Fruit fly (Drosophila melanogaster): ENCODE measurements around the gene Aos1.

Aos1 gene

DNA sequence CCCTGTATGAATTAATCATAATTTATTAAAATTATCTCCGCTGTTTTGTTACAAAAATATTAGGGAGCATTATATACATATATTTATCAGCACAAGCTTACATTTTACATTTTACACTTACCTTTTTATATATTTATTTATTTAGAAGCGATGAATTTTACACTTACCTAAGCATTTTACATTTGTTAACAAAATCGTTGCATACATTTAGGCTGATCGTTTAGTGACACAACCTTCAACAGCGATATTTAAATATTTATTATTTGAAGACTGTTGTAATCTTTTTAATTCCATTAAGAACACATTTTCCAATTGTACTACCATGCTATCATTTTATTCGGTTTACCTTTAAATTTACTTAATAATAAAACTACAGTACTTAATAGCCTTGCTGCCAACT is 49.8 kb downstream of the Aos1 start (continued):
- TF ChIP-seq pzg (GFP tag; optimal IDR thresholded peaks at IDR 0.05) (no peak), CG3847 (GFP tag; IDR thresholded peaks at IDR 0.05) (no peak), lola (GFP tag; optimal IDR thresholded peaks at IDR 0.05) (no peak), odd (GFP tag; optimal IDR thresholded peaks at IDR 0.05) (no peak), crol (GFP tag; IDR thresholded peaks at IDR 0.05) (no peak), tio (GFP tag; optimal IDR thresholded peaks at IDR 0.05) (no peak), esg (GFP tag; conservative IDR thresholded peaks at IDR 0.05) (no peak), Sox100B (GFP tag; optimal IDR thresholded peaks at IDR 0.05) (no peak), Deaf1 (tag; optimal IDR thresholded peaks at IDR 0.05) (no peak), Bgb (GFP tag; IDR thresholded peaks at IDR 0.05; ENCODE audit: partially characterized antibody) (peak; percentile 20; the same call in 1 of the 2 replicates), emc (GFP tag; optimal IDR thresholded peaks at IDR 0.05) (no peak), CG33213 (GFP tag; optimal IDR thresholded peaks at IDR 0.05) (no peak), maf-S (GFP tag; optimal IDR thresholded peaks at IDR 0.05) (no peak), croc (GFP tag; conservative IDR thresholded peaks at IDR 0.05) (no peak), Side (GFP tag; optimal IDR thresholded peaks at IDR 0.05) (no peak)

DNA sequence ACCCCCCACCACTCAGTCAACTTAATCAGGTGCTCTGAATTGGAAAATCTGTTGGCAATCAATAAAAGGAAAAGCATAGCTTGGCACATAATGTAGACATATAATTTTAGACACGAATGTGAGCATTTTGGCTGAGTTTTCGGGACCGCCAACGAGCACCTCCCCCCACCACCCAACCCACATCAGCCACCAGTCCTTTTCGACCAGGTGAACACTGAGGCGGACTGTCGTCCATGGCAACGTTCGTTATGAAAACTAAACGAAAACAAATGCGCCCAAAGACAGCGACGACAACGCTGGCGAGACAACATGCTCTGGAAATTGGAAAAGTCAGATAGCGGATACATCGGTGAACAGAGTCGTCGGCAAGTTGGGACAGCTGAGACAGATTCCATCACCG is 50.6 kb downstream of the Aos1 start, which contains the start of gene GstD11:
Gene GstD11, plus strand, starts transcription at position 301 of the 400 bp plus-strand sequence.
- TF ChIP-seq CG18262 (tag; optimal IDR thresholded peaks at IDR 0.05) (no peak), CG9215 (GFP tag; IDR thresholded peaks at IDR 0.05) (no peak), CG9609 (GFP tag; optimal IDR thresholded peaks at IDR 0.05) (no peak), Oaz (GFP tag; IDR thresholded peaks at IDR 0.05) (no peak), emc (GFP tag; optimal IDR thresholded peaks at IDR 0.05) (no peak), CG10543 (GFP tag; optimal IDR thresholded peaks at IDR 0.05) (no peak), unc-4 (GFP tag; IDR thresholded peaks at IDR 0.05; ENCODE audit: partially characterized antibody) (no peak), CG10267 (tag; optimal IDR thresholded peaks at IDR 0.05) (no peak), vnd (GFP tag; IDR thresholded peaks at IDR 0.05; ENCODE audit: partially characterized antibody) (no peak)

DNA sequence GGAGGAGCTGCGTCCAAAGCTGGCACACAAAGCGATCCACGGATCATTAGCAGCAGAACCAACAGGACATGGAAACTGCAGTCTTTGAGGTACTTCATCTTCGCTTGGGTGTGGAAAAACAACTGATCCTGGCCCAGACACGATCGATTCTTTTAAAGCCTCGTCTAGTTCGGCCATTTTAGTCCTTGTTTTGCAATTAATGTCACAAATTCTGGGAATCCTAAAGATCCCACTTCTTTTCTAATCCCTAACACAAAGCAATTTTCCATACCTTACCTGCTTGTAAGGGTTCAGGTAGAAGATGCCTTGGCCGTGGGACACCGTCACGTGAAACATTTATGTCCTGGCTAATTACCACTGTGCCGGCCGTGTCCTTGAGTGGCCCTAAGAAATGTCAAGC is 51.1 kb downstream of the Aos1 start, which contains the start of gene CG10035:
Gene CG10035, minus strand, starts transcription at position 129 of the 400 bp plus-strand sequence.
- peak; percentile 12 for TF ChIP-seq pros (GFP tag; optimal IDR thresholded peaks at IDR 0.05)
- TF ChIP-seq twi (tag; optimal IDR thresholded peaks at IDR 0.05) = no peak
- no peak for TF ChIP-seq Dfd (GFP tag; optimal IDR thresholded peaks at IDR 0.05)
- TF ChIP-seq D (optimal IDR thresholded peaks at IDR 0.05) = peak; percentile 55
- TF ChIP-seq D (GFP tag; optimal IDR thresholded peaks at IDR 0.05) = no peak
- TF ChIP-seq CG33213 (GFP tag; optimal IDR thresholded peaks at IDR 0.05) = no peak
- no peak for TF ChIP-seq ash1 (GFP tag; optimal IDR thresholded peaks at IDR 0.05)
- TF ChIP-seq CG15479 (GFP tag; optimal IDR thresholded peaks at IDR 0.05) = peak; percentile 20
- no peak for TF ChIP-seq nmo (GFP tag; optimal IDR thresholded peaks at IDR 0.05)
- no peak for TF ChIP-seq trh (GFP tag; optimal IDR thresholded peaks at IDR 0.05)
- TF ChIP-seq kay (GFP tag; optimal IDR thresholded peaks at IDR 0.05) = no peak
- peak; percentile 98 for TF ChIP-seq zen (tag; optimal IDR thresholded peaks at IDR 0.05)
- no peak for TF ChIP-seq CG4328 (GFP tag; optimal IDR thresholded peaks at IDR 0.05)
- TF ChIP-seq chm (GFP tag; IDR thresholded peaks at IDR 0.05) = no peak
- no peak for TF ChIP-seq CG2199 (GFP tag; IDR thresholded peaks at IDR 0.05)
- no peak for TF ChIP-seq Fer1 (GFP tag; optimal IDR thresholded peaks at IDR 0.05)
